Fruit fly (Drosophila melanogaster) whole organism, prepupa: ENCODE measurements around the gene Dbct.
A peak's percentile ranks its signal among the peaks of the same experiment; 100 is the strongest.

ENCODE experiments used
- Blimp-1 ChIP-seq: fragments of 200-800 bp; sonication (Bioruptor generic); optimal IDR thresholded peaks from 3 replicates; lab custom pipeline; 2017; ENCODE audit warnings: missing biosample characterization, missing genetic modification characterization, mild to moderate bottlenecking, moderate library complexity, missing genetic modification reagents
- CG10631 ChIP-seq: fragments of 200-800 bp; sonication (Bioruptor generic); optimal IDR thresholded peaks from 2 replicates; lab custom pipeline; 2016; ENCODE audit warnings: missing biosample characterization, missing genetic modification characterization
- CG10669 ChIP-seq: fragments of 200-800 bp; sonication (Bioruptor generic); optimal IDR thresholded peaks from 3 replicates; lab custom pipeline; 2018; ENCODE audit warnings: missing biosample characterization, mild to moderate bottlenecking, missing genetic modification characterization, moderate library complexity
- CG11294 ChIP-seq: fragments of 200-800 bp; sonication (Bioruptor generic); IDR thresholded peaks from 2 replicates; pipeline ENCODE4 v1.3.6; 2022; ENCODE audit warnings: missing biosample characterization, missing genetic modification characterization
- CG11762 ChIP-seq: fragments of 200-800 bp; sonication (Bioruptor generic); optimal IDR thresholded peaks from 3 replicates; lab custom pipeline; 2016; ENCODE audit warnings: missing biosample characterization, missing genetic modification characterization; ENCODE audit not compliant: insufficient read depth
- CG11902 ChIP-seq: fragments of 200-800 bp; sonication (Bioruptor generic); optimal IDR thresholded peaks from 3 replicates; lab custom pipeline; 2016; ENCODE audit warnings: missing biosample characterization, missing genetic modification characterization
- CG15336 ChIP-seq: fragments of 200-800 bp; sonication (Bioruptor generic); IDR thresholded peaks from 2 replicates; pipeline ENCODE4 v1.3.6; 2022; ENCODE audit warnings: missing biosample characterization, missing genetic modification characterization
- CG1621 ChIP-seq: fragments of 200-800 bp; sonication (Bioruptor generic); optimal IDR thresholded peaks from 3 replicates; lab custom pipeline; 2018; ENCODE audit warnings: missing biosample characterization, mild to moderate bottlenecking, missing genetic modification characterization
- CG16779 ChIP-seq: fragments of 200-800 bp; sonication (Bioruptor generic); optimal IDR thresholded peaks from 3 replicates; lab custom pipeline; 2017; ENCODE audit warnings: missing biosample characterization, mild to moderate bottlenecking, missing genetic modification characterization
- CG3032 ChIP-seq: fragments of 200-800 bp; optimal IDR thresholded peaks from 2 replicates; lab custom pipeline; 2019; ENCODE audit warnings: missing biosample characterization, mild to moderate bottlenecking, missing genetic modification characterization, moderate library complexity
- CG31627 ChIP-seq: fragments of 200-800 bp; sonication (Bioruptor generic); optimal IDR thresholded peaks from 3 replicates; lab custom pipeline; 2016; ENCODE audit warnings: missing biosample characterization, missing genetic modification characterization
- CG32006 ChIP-seq: fragments of 200-800 bp; sonication (Bioruptor generic); optimal IDR thresholded peaks from 3 replicates; lab custom pipeline; 2017; ENCODE audit warnings: missing biosample characterization, mild to moderate bottlenecking, missing genetic modification characterization
- CG34406 ChIP-seq: fragments of 200-800 bp; sonication (Bioruptor generic); optimal IDR thresholded peaks from 3 replicates; lab custom pipeline; 2016; ENCODE audit warnings: missing biosample characterization, missing genetic modification characterization
- CG6163 ChIP-seq: fragments of 200-800 bp; sonication (Bioruptor generic); IDR thresholded peaks from 3 replicates; pipeline ENCODE4 v1.3.6; 2022; ENCODE audit warnings: missing biosample characterization, missing genetic modification characterization
- CG6276 ChIP-seq: fragments of 200-800 bp; sonication (Bioruptor generic); optimal IDR thresholded peaks from 2 replicates; lab custom pipeline; 2017; ENCODE audit warnings: missing biosample characterization, mild to moderate bottlenecking, missing genetic modification characterization
- CG6808 ChIP-seq: fragments of 200-800 bp; sonication (Bioruptor generic); optimal IDR thresholded peaks from 3 replicates; lab custom pipeline; 2017; ENCODE audit warnings: missing biosample characterization, missing genetic modification characterization, mild to moderate bottlenecking, moderate library complexity, missing genetic modification reagents
- CG8119 ChIP-seq: fragments of 200-800 bp; sonication (Bioruptor generic); IDR thresholded peaks from 3 replicates; pipeline ENCODE4 v1.3.6; 2022; ENCODE audit warnings: missing biosample characterization, missing genetic modification characterization
- CG8319 ChIP-seq: fragments of 200-800 bp; sonication (Bioruptor generic); optimal IDR thresholded peaks from 3 replicates; lab custom pipeline; 2016; ENCODE audit warnings: missing biosample characterization, missing genetic modification characterization
- CG8632 ChIP-seq: fragments of 200-800 bp; sonication (Bioruptor generic); optimal IDR thresholded peaks from 3 replicates; lab custom pipeline; 2016; ENCODE audit warnings: missing biosample characterization, missing genetic modification characterization
- Eip75B ChIP-seq: fragments of 200-800 bp; sonication (Bioruptor generic); optimal IDR thresholded peaks from 3 replicates; lab custom pipeline; 2016; ENCODE audit warnings: missing biosample characterization, missing genetic modification characterization
- Eip78C ChIP-seq: fragments of 200-800 bp; sonication (Bioruptor generic); peaks from one replicate; lab custom pipeline; 2016; ENCODE audit warnings: missing biosample characterization, missing genetic modification characterization
- Eip93F ChIP-seq: fragments of 200-800 bp; sonication (Bioruptor generic); optimal IDR thresholded peaks from 2 replicates; lab custom pipeline; 2016; ENCODE audit warnings: missing biosample characterization, mild to moderate bottlenecking, missing genetic modification characterization
- Ets96B ChIP-seq: fragments of 200-800 bp; optimal IDR thresholded peaks from 2 replicates; lab custom pipeline; 2019; ENCODE audit warnings: missing biosample characterization, mild to moderate bottlenecking, missing genetic modification characterization, moderate library complexity
- Gug ChIP-seq: fragments of 200-800 bp; sonication (Bioruptor generic); IDR thresholded peaks from 2 replicates; pipeline ENCODE4 v1.3.6; 2022; ENCODE audit warnings: missing biosample characterization, missing genetic modification characterization
- Hr4 ChIP-seq: fragments of 200-800 bp; sonication (Bioruptor generic); optimal IDR thresholded peaks from 3 replicates; lab custom pipeline; 2016; ENCODE audit warnings: missing biosample characterization, missing genetic modification characterization
- Lpt ChIP-seq: fragments of 200-800 bp; sonication (Bioruptor generic); optimal IDR thresholded peaks from 3 replicates; lab custom pipeline; 2016; ENCODE audit warnings: missing biosample characterization, missing genetic modification characterization
- Met ChIP-seq: fragments of 200-800 bp; sonication (Bioruptor generic); optimal IDR thresholded peaks from 3 replicates; lab custom pipeline; 2016; ENCODE audit warnings: missing biosample characterization, missing genetic modification characterization
- OdsH ChIP-seq: fragments of 200-800 bp; sonication (Bioruptor generic); optimal IDR thresholded peaks from 3 replicates; lab custom pipeline; 2016; ENCODE audit warnings: missing biosample characterization, missing genetic modification characterization
- Smox ChIP-seq: fragments of 200-800 bp; sonication (Bioruptor generic); optimal IDR thresholded peaks from 3 replicates; lab custom pipeline; 2016; ENCODE audit warnings: missing biosample characterization, missing genetic modification characterization
- Sox14 ChIP-seq: fragments of 200-800 bp; sonication (Bioruptor generic); optimal IDR thresholded peaks from 3 replicates; lab custom pipeline; 2016; ENCODE audit warnings: missing biosample characterization, missing genetic modification characterization
- Sox15 ChIP-seq: fragments of 200-800 bp; sonication (Bioruptor generic); optimal IDR thresholded peaks from 3 replicates; lab custom pipeline; 2016; ENCODE audit warnings: missing biosample characterization, missing genetic modification characterization
- achi ChIP-seq: fragments of 200-800 bp; sonication (Bioruptor generic); optimal IDR thresholded peaks from 3 replicates; lab custom pipeline; 2016; ENCODE audit warnings: missing biosample characterization, missing genetic modification characterization
- acj6 ChIP-seq: fragments of 200-800 bp; sonication (Bioruptor generic); optimal IDR thresholded peaks from 3 replicates; lab custom pipeline; 2016; ENCODE audit warnings: missing biosample characterization, missing genetic modification characterization
- cyc ChIP-seq: fragments of 200-800 bp; sonication (Bioruptor generic); optimal IDR thresholded peaks from 3 replicates; lab custom pipeline; 2016; ENCODE audit warnings: missing biosample characterization, missing genetic modification characterization
- dsx ChIP-seq: fragments of 200-800 bp; optimal IDR thresholded peaks from 3 replicates; lab custom pipeline; 2019; ENCODE audit warnings: missing biosample characterization, mild to moderate bottlenecking, missing genetic modification characterization, moderate library complexity; ENCODE audit not compliant: poor library complexity, severe bottlenecking
- eg ChIP-seq: fragments of 200-800 bp; sonication (Bioruptor generic); IDR thresholded peaks from 3 replicates; pipeline ENCODE4 v1.3.6; 2022; ENCODE audit warnings: missing biosample characterization, missing genetic modification characterization
- fd59A ChIP-seq: fragments of 200-800 bp; sonication (Bioruptor generic); optimal IDR thresholded peaks from 2 replicates; lab custom pipeline; 2017; ENCODE audit warnings: missing biosample characterization, mild to moderate bottlenecking, missing genetic modification characterization, missing genetic modification reagents
- fd85E ChIP-seq: fragments of 200-800 bp; sonication (Bioruptor generic); optimal IDR thresholded peaks from 3 replicates; lab custom pipeline; 2016; ENCODE audit warnings: missing biosample characterization, missing genetic modification characterization
- fkh ChIP-seq: fragments of 200-800 bp; sonication (Bioruptor generic); optimal IDR thresholded peaks from 3 replicates; lab custom pipeline; 2017; ENCODE audit warnings: missing biosample characterization, mild to moderate bottlenecking, missing genetic modification characterization, moderate library complexity
- lz ChIP-seq: fragments of 200-800 bp; sonication (Bioruptor generic); optimal IDR thresholded peaks from 3 replicates; lab custom pipeline; 2016; ENCODE audit warnings: missing biosample characterization, missing genetic modification characterization
- net ChIP-seq: fragments of 200-800 bp; sonication (Bioruptor generic); optimal IDR thresholded peaks from 3 replicates; lab custom pipeline; 2016; ENCODE audit warnings: missing biosample characterization, missing genetic modification characterization
- pdm3 ChIP-seq: fragments of 200-800 bp; sonication (Bioruptor generic); optimal IDR thresholded peaks from 3 replicates; lab custom pipeline; 2016; ENCODE audit warnings: missing biosample characterization, missing genetic modification characterization
- salr ChIP-seq, 2 experiments: fragments of 200-800 bp; sonication (Bioruptor generic); optimal IDR thresholded peaks; 3 replicates each; lab custom pipeline; 2016 to 2018; ENCODE audit warnings: missing biosample characterization in 2 of 2, missing genetic modification characterization in 2 of 2, mild to moderate bottlenecking in 1 of 2
- spab ChIP-seq: fragments of 200-800 bp; sonication (Bioruptor generic); optimal IDR thresholded peaks from 2 replicates; lab custom pipeline; 2017; ENCODE audit warnings: missing biosample characterization, mild to moderate bottlenecking, missing genetic modification characterization, missing genetic modification reagents
- svp ChIP-seq: fragments of 200-800 bp; sonication (Bioruptor generic); peaks from one replicate; lab custom pipeline; 2016; ENCODE audit warnings: missing biosample characterization, missing genetic modification characterization
- topi ChIP-seq: fragments of 200-800 bp; sonication (Bioruptor generic); optimal IDR thresholded peaks from 3 replicates; lab custom pipeline; 2016; ENCODE audit warnings: missing biosample characterization, missing genetic modification characterization
- vri ChIP-seq: fragments of 200-800 bp; sonication (Bioruptor generic); optimal IDR thresholded peaks from 3 replicates; lab custom pipeline; 2016; ENCODE audit warnings: missing biosample characterization, mild to moderate bottlenecking, missing genetic modification characterization

Gene Dbct

DNA sequence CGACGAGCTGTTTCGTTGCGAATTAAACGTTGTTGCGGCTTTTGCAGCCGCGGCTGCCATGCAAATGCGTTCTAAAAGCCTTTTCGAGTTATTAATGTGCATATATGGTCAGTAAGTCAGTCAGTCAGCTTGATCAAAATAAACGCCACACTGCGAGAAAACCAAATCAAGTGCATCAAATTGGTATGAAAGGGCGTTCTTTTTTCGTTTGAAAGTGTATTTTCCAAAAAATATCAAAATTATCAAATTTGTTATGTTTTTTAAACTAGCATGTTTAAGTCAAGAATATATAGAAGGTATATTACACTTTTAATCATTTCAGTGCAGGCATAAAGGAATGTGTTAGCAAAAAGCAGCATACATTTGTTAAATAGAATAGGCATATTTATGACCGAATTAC lies 43.4 kb upstream of the Dbct start (continued):
- TF ChIP-seq CG8119 (GFP tag; lab: Robert Waterston, UW) (0 out of 3 replicates have a peak, but pooled peaks have one; percentile 33), fd85E (no peak), CG11902 (peak; percentile 13), svp (GFP tag; lab: Kevin White, UChicago) (peak; percentile 76), Hr4 (GFP tag; lab: Kevin White, UChicago) (no peak), OdsH (GFP tag; lab: Kevin White, UChicago) (peak; percentile 7), eg (GFP tag; lab: Robert Waterston, UW) (peak; percentile 73), pdm3 (GFP tag; lab: Kevin White, UChicago) (peak; percentile 23), net (GFP tag; lab: Kevin White, UChicago) (no peak), CG16779 (no peak), CG34406 (GFP tag; lab: Kevin White, UChicago) (peak; percentile 48), Sox15 (no peak), Gug (GFP tag; lab: Robert Waterston, UW) (no peak), Sox14 (GFP tag; lab: Kevin White, UChicago) (peak; percentile 19), lz (GFP tag; lab: Kevin White, UChicago) (peak; percentile 11)
- TF ChIP-seq, all 60 proteins: peak for 31

DNA sequence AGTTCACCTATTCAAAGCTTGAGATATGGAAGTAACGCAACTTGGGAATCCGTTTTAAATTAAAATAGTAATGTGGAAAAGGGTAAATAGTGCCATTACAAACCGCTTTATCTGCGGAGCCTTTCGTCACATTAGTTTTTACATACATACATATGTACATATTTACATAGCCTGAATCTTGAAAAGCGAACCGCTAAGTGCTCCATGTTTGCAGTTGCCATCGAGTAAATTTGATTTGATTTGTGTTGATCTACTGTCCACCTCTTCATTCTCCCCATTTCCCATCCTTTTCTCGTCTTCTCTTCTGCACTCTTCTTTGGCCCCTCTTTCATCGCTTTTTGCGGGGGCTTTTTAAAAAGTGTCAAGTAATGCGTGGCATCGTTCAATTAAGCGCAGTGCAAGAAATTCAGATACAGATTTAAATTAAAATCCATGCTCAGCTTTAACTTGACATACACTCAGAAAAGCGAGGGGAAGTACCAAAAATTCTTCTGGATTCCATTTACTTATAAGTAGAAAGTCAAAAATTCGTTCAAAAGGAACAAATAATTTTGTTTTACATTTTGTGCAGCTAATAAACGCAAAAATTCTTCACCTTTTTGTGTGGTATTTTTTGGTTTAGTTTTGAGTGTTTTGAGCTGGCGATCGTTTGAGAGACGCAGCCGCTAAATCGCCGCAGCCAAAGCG lies 42.8 kb upstream of the Dbct start:
- TF ChIP-seq Lpt (peak; percentile 73), CG31627 (peak; percentile 82), Gug (GFP tag; lab: Robert Waterston, UW) (peak; percentile 87), acj6 (GFP tag; lab: Kevin White, UChicago) (peak; percentile 80), CG15336 (GFP tag; lab: Robert Waterston, UW) (peak; percentile 93), CG10631 (GFP tag; lab: Kevin White, UChicago) (peak; percentile 73), spab (GFP tag; lab: Kevin White, UChicago) (peak; percentile 45), cyc (GFP tag; lab: Kevin White, UChicago) (peak; percentile 84), Smox (GFP tag; lab: Kevin White, UChicago) (peak; percentile 81), CG8632 (GFP tag; lab: Kevin White, UChicago) (peak; percentile 78), fd59A (GFP tag; lab: Kevin White, UChicago) (no peak), salr (GFP tag; optimal IDR thresholded peaks at IDR 0.05; lab: Kevin White, UChicago) (peak; percentile 13 to 60), fkh (peak; percentile 95), Eip75B (peak; percentile 80), Met (GFP tag; lab: Kevin White, UChicago) (peak; percentile 82), topi (GFP tag; lab: Kevin White, UChicago) (peak; percentile 84), CG16779 (peak; percentile 63), Eip78C (GFP tag; lab: Kevin White, UChicago) (peak; percentile 94), Sox14 (GFP tag; lab: Kevin White, UChicago) (peak; percentile 85), net (GFP tag; lab: Kevin White, UChicago) (peak; percentile 82), CG8319 (peak; percentile 12), CG6163 (GFP tag; lab: Robert Waterston, UW) (peak; percentile 94), vri (GFP tag; lab: Kevin White, UChicago) (peak; percentile 64), CG32006 (GFP tag; lab: Kevin White, UChicago) (peak; percentile 88), fd85E (no peak), svp (GFP tag; lab: Kevin White, UChicago) (peak; percentile 89), Eip93F (GFP tag; lab: Kevin White, UChicago) (peak; percentile 68), dsx (peak; percentile 40), CG11762 (peak; percentile 35), Ets96B (peak; percentile 74), CG10669 (GFP tag; lab: Kevin White, UChicago) (peak; percentile 67), lz (GFP tag; lab: Kevin White, UChicago) (peak; percentile 77), CG6808 (no peak), eg (GFP tag; lab: Robert Waterston, UW) (peak; percentile 95), CG6276 (peak; percentile 79), CG11294 (GFP tag; lab: Robert Waterston, UW) (peak; percentile 77), Hr4 (GFP tag; lab: Kevin White, UChicago) (peak; percentile 85), CG8119 (GFP tag; lab: Robert Waterston, UW) (peak; percentile 89), achi (peak; percentile 77), Blimp-1 (peak; percentile 12), CG34406 (GFP tag; lab: Kevin White, UChicago) (peak; percentile 74), OdsH (GFP tag; lab: Kevin White, UChicago) (peak; percentile 82), CG3032 (tag; lab: Kevin White, UChicago) (peak; percentile 52), CG1621 (tag; lab: Kevin White, UChicago) (peak; percentile 46)
